Worm (Caenorhabditis elegans): ENCODE results near the gene rfp-1.
"Not testable (repeated sequence)": the region's sequence is repeated elsewhere in the genome, so short reads cannot be mapped to it uniquely, and the experiment has no call there.

The rfp-1 gene

DNA sequence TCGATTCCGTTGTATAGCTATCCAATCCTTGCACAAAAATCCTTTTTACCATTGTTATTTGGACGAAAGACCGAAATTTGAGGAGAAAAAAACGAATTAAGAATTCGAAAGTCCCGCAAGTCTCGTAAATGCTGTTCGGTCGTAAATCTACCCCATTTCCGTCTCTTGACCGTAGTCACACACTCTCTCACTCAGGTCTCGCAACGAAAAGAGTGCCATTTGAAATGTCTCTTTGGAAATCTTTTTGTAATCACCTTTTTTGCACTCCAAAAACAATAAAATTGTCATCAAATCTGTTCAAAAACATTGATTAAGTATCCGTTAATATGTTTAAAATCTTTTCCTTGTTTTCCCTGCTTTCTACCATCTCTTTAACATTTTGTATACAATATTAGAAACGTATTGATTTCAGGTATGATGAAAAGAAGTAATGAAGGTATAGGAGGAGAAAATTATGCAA is at the start of gene rfp-1, which contains the start of gene R05D3.8:
Gene rfp-1 (plus strand): TSS at position 410 of the 460 bp plus-strand sequence.
Gene R05D3.8 (minus strand): TSS at position 115 of the 460 bp plus-strand sequence.
- no peak for TF ChIP-seq unc-62 (GFP tag; optimal IDR thresholded peaks at IDR 0.05)

DNA sequence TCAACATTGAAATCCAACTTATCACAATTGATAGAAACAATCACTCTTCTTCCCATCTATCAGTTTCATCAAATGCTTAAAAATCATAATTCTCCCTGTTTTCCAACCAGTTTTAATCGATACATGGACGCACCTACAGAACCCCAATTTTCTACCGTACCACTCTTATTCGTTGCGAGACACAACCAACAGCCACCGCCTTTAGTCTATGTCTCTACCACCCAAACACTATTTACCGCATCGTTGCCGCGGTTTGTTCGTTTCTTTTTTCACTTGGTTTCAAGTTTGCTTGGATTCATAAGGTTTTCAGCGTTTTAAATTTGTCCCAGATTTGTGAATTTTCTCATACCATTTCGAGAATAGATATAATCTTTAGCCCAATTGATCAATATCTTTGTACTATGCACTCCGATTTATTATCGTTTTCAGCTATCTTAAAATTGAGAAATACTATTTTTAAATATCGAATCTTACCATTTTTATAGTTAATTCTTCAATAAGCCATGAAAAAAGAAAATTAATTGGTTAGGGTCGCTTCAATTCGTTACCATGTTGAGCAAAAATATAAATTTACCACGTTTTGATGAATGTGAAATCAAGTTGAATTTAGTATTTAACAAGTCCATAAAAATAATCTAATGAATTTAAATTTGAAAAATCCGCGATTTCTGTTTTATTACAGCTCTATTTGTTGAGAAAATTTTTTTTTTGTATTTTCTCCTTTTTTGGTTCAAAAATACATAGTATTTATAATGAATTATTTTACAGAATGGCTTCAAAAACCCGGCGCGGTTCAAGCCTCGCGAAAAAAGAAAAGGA is 48.0 kb upstream of the rfp-1 start, which contains the start of gene F10E9.3:
Gene F10E9.3 (plus strand): TSS at position 769 of the 819 bp plus-strand sequence.
- TF ChIP-seq unc-62 (GFP tag; optimal IDR thresholded peaks at IDR 0.05): no peak

DNA sequence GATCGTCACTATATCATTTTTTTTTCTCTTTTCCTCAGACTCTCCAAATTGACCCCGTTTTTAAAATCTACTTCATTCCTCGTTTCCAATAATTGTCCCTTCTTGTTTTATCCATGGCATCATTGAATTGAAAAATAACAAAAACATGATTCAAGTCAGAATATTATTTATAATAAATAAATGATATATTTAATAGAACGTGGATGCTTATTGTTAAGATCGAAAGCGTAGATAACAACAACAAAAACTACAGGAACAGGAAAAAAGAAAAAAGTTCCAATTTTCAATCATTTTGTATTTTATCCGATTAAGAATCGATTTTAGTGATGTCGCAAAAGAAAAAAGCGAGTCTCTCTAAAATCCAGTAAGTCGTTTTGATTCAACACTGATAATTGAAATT is 46.0 kb upstream of the rfp-1 start, which contains the start of gene F10E9.2:
Gene F10E9.2 (plus strand): TSS at position 301 of the 400 bp plus-strand sequence.
- no peak for TF ChIP-seq unc-62 (GFP tag; optimal IDR thresholded peaks at IDR 0.05)

DNA sequence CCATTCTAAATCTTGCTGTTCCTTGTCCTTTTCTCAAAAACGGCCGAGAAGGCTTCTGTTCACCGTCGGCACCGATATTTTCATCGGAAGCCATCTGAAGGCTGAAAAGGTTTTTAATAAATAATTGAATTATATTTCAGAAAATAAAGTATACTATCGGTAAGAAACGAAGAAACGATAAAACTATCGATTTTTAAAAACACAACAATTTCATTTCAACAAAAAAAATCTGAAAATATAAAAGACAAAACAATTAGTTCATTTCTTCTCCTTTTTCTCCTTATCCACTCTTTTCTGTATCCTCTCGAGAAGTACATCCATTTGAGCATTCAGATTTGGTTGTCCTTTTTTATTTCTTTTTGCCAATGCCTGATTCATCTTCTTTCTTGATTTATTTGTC is 39.9 kb upstream of the rfp-1 start, which contains the start of gene sas-4:
Gene sas-4 (minus strand): TSS at position 101 of the 400 bp plus-strand sequence.
- no peak for TF ChIP-seq unc-62 (GFP tag; optimal IDR thresholded peaks at IDR 0.05)

DNA sequence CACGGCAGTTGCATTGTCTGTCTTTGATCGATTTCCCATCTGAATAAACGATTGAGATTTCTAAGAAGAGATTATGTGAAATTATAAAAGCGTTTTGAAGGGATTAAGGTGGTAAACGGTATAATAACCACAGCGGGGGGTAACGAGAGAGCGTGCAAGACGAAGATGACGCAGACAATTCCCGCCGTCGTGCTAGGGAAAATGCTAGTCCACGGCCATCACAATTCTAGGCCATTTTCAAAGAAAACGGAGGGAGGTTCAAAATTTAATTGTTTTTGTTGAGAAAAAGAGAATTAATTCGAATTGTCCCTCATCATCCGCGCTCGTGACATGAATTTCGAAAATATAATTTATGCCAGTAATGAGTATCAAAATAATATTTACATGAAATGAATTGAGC is 39.3 kb upstream of the rfp-1 start, which contains the start of gene F10E9.11:
Gene F10E9.11 (minus strand): TSS at position 161 of the 400 bp plus-strand sequence.
- TF ChIP-seq unc-62 (GFP tag; optimal IDR thresholded peaks at IDR 0.05): no peak

DNA sequence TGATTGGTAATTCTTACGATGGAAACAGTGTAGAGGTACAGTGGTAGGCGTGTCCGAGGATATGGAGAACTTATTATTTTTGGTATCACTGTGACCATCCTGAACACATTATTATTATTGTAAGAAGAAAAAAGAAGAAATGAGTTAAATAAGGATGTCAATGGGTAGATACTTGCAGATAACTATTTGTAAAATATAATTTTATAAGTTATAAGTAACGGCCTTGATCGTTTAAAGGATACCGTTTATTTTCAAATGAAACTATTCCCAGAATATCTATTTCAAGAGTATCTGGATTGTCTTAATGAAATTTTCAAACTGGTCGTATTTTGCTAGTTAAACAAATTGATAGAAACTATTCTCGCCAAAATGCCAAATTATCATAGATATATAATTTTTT is 38.2 kb upstream of the rfp-1 start, which contains the start of gene F10E9.10:
Gene F10E9.10 (minus strand): TSS at position 101 of the 400 bp plus-strand sequence.
- no peak for TF ChIP-seq unc-62 (GFP tag; optimal IDR thresholded peaks at IDR 0.05)

DNA sequence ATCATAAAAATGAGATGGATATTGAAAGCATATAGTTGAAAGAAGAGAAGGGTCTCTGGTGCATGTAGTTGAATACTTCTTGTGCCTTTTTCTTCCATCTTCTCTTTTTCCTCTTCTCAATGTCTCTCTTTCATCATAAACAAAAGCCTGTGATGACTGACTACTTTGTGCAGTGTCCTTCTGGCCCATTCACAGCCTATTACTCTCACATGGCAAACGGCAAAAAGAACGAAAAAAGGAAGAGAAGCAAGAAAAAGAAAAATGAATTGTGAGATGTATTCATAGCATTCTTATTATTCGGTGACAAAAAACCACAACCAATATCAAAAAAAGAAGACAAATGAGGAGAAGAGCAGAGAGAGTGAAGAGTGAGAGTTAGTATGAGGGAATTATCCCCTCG is 37.2 kb upstream of the rfp-1 start:
- TF ChIP-seq unc-62 (GFP tag; optimal IDR thresholded peaks at IDR 0.05): no peak

DNA sequence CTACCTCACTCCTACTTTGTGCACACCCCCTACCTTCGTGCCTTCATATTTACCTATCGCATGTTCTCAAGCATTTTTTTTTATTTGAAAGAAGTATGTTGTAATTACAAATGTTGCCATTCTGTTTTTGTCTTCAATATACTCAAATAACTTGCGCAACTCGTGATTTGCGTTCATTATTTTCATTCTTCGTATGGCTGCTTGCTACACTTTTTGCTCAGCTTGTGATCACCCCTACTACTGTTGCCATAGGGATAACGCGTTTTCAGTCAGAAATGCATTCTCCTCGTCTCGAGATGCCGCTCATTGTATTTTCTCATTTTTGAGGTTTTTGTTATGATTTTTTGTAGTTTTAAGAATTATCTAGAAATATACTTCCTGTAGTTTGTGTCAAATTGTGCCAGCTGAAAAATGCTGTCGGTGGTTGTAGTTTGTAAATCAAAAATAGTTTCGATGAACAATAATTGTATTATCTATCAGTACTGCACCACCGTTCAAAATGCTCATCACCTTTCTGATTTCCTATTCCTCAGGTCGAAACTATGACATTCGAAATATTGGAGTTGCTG is 35.7 kb upstream of the rfp-1 start, which contains the start of gene F10E9.1:
Gene F10E9.1 (plus strand): TSS at position 519 of the 569 bp plus-strand sequence.
- no peak for TF ChIP-seq unc-62 (GFP tag; optimal IDR thresholded peaks at IDR 0.05)

DNA sequence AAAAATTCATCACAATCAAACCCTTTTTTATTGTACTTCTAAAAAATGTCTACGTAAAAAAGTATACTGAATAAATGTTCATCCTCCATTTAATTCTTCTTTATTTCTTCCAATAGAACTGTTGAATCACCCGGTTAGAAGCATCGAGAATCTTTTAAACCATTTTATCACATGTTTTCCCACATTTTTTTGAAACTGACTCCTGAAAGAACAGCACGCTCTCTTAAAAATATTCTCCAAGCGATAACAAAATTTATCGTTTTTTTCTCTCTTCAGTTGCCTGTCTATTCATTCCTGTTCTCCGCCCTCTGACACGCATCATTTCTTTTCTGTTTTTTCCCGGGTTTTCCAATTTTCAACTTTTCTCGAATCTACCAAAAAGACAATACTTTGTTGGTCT is 34.0 kb upstream of the rfp-1 start, which contains the start of gene F10E9.12:
Gene F10E9.12 (plus strand): TSS at position 131 of the 400 bp plus-strand sequence.
- TF ChIP-seq unc-62 (GFP tag; optimal IDR thresholded peaks at IDR 0.05): no peak

DNA sequence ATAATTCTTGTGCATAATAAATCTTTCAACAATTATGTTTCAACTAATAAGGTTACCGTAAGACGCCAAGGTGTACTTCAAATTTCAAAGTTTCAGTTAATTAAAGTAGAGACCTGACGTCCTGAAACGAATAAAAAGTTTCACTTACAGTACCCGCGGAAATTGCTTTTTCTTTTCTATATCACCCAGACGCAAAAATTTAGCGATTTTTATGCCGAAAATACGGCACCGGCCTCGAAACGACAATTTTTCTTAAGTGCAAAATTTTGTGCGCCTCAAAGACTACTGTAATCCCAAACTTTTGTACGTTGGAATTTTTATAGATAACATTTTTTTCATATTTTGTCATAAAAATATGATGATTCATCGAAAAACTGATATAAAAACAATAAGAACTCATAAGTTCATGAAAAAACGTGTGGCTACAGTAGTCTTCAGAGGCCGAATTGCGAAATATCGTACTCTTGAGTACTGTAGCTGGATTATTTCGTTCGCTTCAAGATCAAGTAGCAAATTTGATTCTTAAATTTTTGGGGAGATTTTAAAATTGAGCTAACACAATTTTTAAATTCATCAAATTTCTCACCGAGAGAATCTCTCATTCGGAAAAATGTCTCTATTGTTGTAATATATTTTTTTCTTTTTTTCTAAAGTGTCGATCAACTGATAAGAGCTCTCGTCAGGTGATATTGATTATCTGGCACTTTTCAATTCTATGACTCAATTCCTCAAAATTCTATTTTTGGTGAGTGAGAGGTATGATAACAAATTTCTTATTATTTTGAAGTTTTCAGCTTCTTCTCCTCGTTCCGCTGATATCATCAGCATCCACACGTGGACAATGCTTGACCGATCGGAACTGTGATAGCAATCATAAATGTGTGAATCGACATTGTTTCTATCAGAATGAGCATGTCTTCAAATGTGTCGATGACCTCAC is 32.6 kb upstream of the rfp-1 start, which contains the start of gene ZC262.13:
Gene ZC262.13 (plus strand): TSS at position 641 of the 940 bp plus-strand sequence.
- TF ChIP-seq unc-62 (GFP tag; optimal IDR thresholded peaks at IDR 0.05): no peak

DNA sequence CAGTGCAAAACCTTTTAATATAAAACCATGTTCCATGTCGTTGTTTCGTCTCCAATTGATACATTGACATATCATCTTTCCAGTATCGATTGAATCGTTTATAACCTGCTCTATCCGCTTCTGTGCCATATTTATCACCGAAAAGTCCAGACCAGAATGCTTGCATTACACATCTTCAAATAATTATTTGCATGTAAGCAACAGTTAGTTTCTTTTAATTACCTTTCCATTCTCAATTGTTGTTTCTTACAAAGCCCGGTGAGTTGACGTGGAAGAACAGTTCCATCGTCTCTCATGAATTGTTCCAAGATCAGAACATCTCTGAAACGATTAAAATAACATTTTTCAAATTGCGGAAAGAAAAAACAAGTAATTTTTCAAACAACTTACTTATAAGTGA is 27.2 kb upstream of the rfp-1 start, which contains the start of gene iglr-2:
Gene iglr-2 (minus strand): TSS at position 101 of the 400 bp plus-strand sequence.
- no peak for TF ChIP-seq unc-62 (GFP tag; optimal IDR thresholded peaks at IDR 0.05)

DNA sequence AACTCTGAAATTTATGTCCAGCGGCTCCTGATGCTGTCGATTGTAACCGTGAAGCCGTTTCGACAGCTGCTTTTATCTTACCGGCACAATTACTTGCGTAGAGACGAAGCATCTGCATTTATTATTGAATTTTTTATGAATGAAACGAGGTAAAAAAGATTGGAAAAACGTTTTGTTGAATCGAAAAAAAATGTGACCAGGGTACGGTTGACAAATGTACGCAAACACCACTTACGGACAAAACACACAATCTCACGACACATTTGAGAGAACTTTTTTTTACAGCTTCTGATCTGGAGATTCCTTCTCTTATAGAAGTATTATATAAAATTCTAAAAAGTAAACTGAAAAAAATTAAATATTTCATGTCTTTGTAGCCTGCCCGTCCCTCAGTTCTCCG is 26.6 kb upstream of the rfp-1 start, which contains the start of the genes mrps-18A and ZC262.2:
Gene mrps-18A (minus strand): TSS at position 141 of the 400 bp plus-strand sequence.
Gene ZC262.2 (plus strand): TSS at position 284 of the 400 bp plus-strand sequence.
- TF ChIP-seq unc-62 (GFP tag; optimal IDR thresholded peaks at IDR 0.05): no peak

DNA sequence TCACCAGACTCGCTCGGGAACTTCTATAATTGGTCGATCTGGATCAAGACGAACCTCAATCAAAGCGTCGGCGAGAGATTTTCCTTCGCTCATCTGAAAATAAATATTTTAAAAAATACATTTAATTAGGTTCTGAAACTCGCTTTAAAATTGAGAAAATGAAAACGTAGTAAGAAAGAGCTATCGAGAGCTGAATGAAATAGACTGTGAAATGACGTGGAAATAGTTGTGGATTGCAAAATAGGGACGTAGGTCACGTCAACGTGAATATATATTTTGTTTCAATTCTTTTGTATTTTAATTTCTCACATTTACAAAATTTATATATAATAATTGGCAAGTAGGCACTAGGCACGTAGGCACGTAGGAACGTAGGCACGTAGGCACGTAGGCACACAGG is 24.0 kb upstream of the rfp-1 start, which contains the start of gene ZC262.4:
Gene ZC262.4 (minus strand): TSS at position 101 of the 400 bp plus-strand sequence.
- no peak for TF ChIP-seq unc-62 (GFP tag; optimal IDR thresholded peaks at IDR 0.05)

DNA sequence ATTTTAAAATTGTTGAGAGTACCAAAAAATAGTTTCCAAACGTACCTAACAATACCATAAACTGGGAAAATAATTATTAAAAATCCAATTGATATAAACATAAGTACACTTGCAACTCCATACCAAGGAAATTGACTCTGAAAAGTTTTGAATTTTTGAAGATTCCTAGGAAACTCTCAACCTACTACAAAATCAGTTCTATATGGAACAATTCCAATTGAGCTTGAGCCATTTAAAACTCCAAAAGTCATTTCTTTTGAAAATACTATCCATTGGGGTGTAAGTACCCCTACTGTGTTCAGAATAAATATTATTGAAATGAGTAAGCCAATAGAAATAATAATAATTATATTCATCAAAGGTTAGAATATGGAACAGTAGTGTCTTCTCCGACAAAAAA is 19.1 kb upstream of the rfp-1 start, which contains the start of gene clc-28:
Gene clc-28 (minus strand): TSS at position 101 of the 400 bp plus-strand sequence.
- TF ChIP-seq unc-62 (GFP tag; optimal IDR thresholded peaks at IDR 0.05): not testable (repeated sequence)

Measured in whole organism, dauer.